Worm (Caenorhabditis elegans) whole organism, young adult: ENCODE measurements around the gene K03H1.11.

Experiments
- B0019.2 ChIP-seq: fragments of 200-800 bp; sonication (Bioruptor generic); conservative IDR thresholded peaks from 2 replicates; pipeline ENCODE4 v1.3.6; 2022; ENCODE audit warnings: missing genetic modification reagents, missing genetic modification characterization, missing compliant biosample characterization
- B0035.1 ChIP-seq: sonication (generic microtip); optimal IDR thresholded peaks from 2 replicates; lab custom pipeline; 2016; ENCODE audit warnings: missing genetic modification characterization, mild to moderate bottlenecking, missing compliant biosample characterization, missing genotype, missing genetic modification reagents
- B0336.3 ChIP-seq: fragments of 200-800 bp; sonication (Bioruptor generic); IDR thresholded peaks from 2 replicates; pipeline ENCODE4 v1.3.6; 2022; ENCODE audit warnings: missing genetic modification characterization, missing compliant biosample characterization
- C17E4.6 ChIP-seq: fragments of 200-800 bp; sonication (Bioruptor generic); IDR thresholded peaks from 2 replicates; pipeline ENCODE4 v1.3.6; 2022; ENCODE audit warnings: missing genetic modification reagents, missing genetic modification characterization, missing compliant biosample characterization
- F10E7.11 ChIP-seq: sonication (generic microtip); optimal IDR thresholded peaks from 2 replicates; lab custom pipeline; 2017; ENCODE audit warnings: mild to moderate bottlenecking, missing genetic modification characterization, moderate library complexity, missing compliant biosample characterization
- F33H1.4 ChIP-seq: fragments of 200-800 bp; sonication (Bioruptor generic); IDR thresholded peaks from 2 replicates; pipeline ENCODE4 v1.3.6; 2022; ENCODE audit warnings: missing genetic modification reagents, missing genetic modification characterization, missing compliant biosample characterization
- F39B2.1 ChIP-seq: fragments of 200-800 bp; sonication (Bioruptor generic); IDR thresholded peaks from 2 replicates; pipeline ENCODE4 v1.3.6; 2022; ENCODE audit warnings: missing genetic modification reagents, missing genetic modification characterization, missing compliant biosample characterization
- K12H6.12 ChIP-seq: fragments of 200-800 bp; sonication (Bioruptor generic); optimal IDR thresholded peaks from 2 replicates; lab custom pipeline; 2018; ENCODE audit warnings: mild to moderate bottlenecking, missing genetic modification characterization, missing compliant biosample characterization
- ama-1 ChIP-seq, 3 experiments: fragments of 150-350 bp in 1 of 3; sonication (generic microtip) in 2 of 3; optimal IDR thresholded peaks; 2 replicates each; lab custom pipeline; 2014 to 2018; ENCODE audit warnings: missing biosample characterization in 2 of 3, missing genetic modification characterization in 2 of 3, missing genetic modification reagents in 2 of 3
- aptf-2 ChIP-seq: fragments of 200-800 bp; sonication (Bioruptor generic); conservative IDR thresholded peaks from 2 replicates; pipeline ENCODE4 v1.3.6; 2022; ENCODE audit warnings: missing genetic modification reagents, missing genetic modification characterization, missing compliant biosample characterization
- cebp-1 ChIP-seq, 2 experiments: fragments of 200-800 bp in 1 of 2; sonication (Bioruptor generic) in 1 of 2; sonication (generic microtip) in 1 of 2; IDR thresholded peaks in 1 of 2; optimal IDR thresholded peaks in 1 of 2; 2 replicates each; pipeline versions ENCODE4 v1.3.6 to Lab custom; 2017 to 2022; ENCODE audit warnings: missing compliant biosample characterization in 2 of 2, missing genetic modification characterization in 2 of 2, mild to moderate bottlenecking in 1 of 2, missing genetic modification reagents in 1 of 2, moderate library complexity in 1 of 2
- ceh-27 ChIP-seq: fragments of 200-800 bp; sonication (Bioruptor generic); optimal IDR thresholded peaks from 2 replicates; lab custom pipeline; 2018; ENCODE audit warnings: mild to moderate bottlenecking, missing genetic modification characterization, moderate library complexity, missing compliant biosample characterization
- ceh-91 ChIP-seq: fragments of 200-800 bp; sonication (Bioruptor generic); IDR thresholded peaks from 2 replicates; pipeline ENCODE4 v1.3.6; 2022; ENCODE audit warnings: missing genetic modification reagents, missing genetic modification characterization, missing compliant biosample characterization
- dox-1 ChIP-seq: fragments of 200-800 bp; sonication (Bioruptor generic); IDR thresholded peaks from 2 replicates; pipeline ENCODE4 v1.3.6; 2022; ENCODE audit warnings: missing genetic modification reagents, missing genetic modification characterization, missing compliant biosample characterization
- dpl-1 ChIP-seq: fragments of 150-350 bp; optimal IDR thresholded peaks from 2 replicates; lab custom pipeline; 2014; ENCODE audit warnings: missing biosample characterization, missing genetic modification reagents, missing genetic modification characterization
- efl-1 ChIP-seq: fragments of 150-350 bp; optimal IDR thresholded peaks from 2 replicates; lab custom pipeline; 2014; ENCODE audit warnings: missing biosample characterization, missing genetic modification reagents, missing genetic modification characterization
- egl-44 ChIP-seq: fragments of 200-800 bp; sonication (Bioruptor generic); IDR thresholded peaks from 2 replicates; pipeline ENCODE4 v1.3.6; 2022; ENCODE audit warnings: missing genetic modification reagents, missing genetic modification characterization, missing compliant biosample characterization
- hlh-26 ChIP-seq: fragments of 200-800 bp; sonication (Bioruptor generic); conservative IDR thresholded peaks from 2 replicates; pipeline ENCODE4 v1.3.6; 2022; ENCODE audit warnings: missing genetic modification reagents, missing genetic modification characterization, missing compliant biosample characterization
- hrde-1 ChIP-seq: sonication (generic microtip); optimal IDR thresholded peaks from 2 replicates; lab custom pipeline; 2016; ENCODE audit warnings: missing genetic modification characterization, mild to moderate bottlenecking, missing compliant biosample characterization, moderate library complexity, missing genotype, missing genetic modification reagents, borderline replicate concordance
- hsf-1 ChIP-seq: fragments of 200-800 bp; sonication (Bioruptor generic); IDR thresholded peaks from 2 replicates; pipeline ENCODE4 v1.3.6; 2022; ENCODE audit warnings: missing genetic modification reagents, missing genetic modification characterization, missing compliant biosample characterization
- let-607 ChIP-seq, 2 experiments: fragments of 200-800 bp in 1 of 2; sonication (Bioruptor generic) in 1 of 2; sonication (generic microtip) in 1 of 2; optimal IDR thresholded peaks; 2 replicates each; lab custom pipeline; 2016 to 2018; ENCODE audit warnings: mild to moderate bottlenecking in 2 of 2, missing compliant biosample characterization in 2 of 2, missing genetic modification characterization in 2 of 2, moderate library complexity in 2 of 2, missing genotype in 1 of 2
- lin-35 ChIP-seq, 3 experiments: fragments of 150-350 bp in 2 of 3; sonication (generic microtip) in 1 of 3; optimal IDR thresholded peaks; 2 replicates each; lab custom pipeline; 2014 to 2018; ENCODE audit warnings: missing biosample characterization in 3 of 3, missing genetic modification characterization in 3 of 3, missing genetic modification reagents in 3 of 3
- lin-40 ChIP-seq: sonication (generic microtip); optimal IDR thresholded peaks from 2 replicates; lab custom pipeline; 2016; ENCODE audit warnings: missing genetic modification characterization, mild to moderate bottlenecking, missing compliant biosample characterization, missing genotype, missing genetic modification reagents
- lsy-27 ChIP-seq: sonication (generic microtip); optimal IDR thresholded peaks from 2 replicates; lab custom pipeline; 2017; ENCODE audit warnings: missing genetic modification characterization, mild to moderate bottlenecking, missing compliant biosample characterization, antibody characterized with exemption, missing genotype, borderline replicate concordance; ENCODE audit not compliant: insufficient read depth
- madf-10 ChIP-seq: sonication (generic microtip); optimal IDR thresholded peaks from 2 replicates; lab custom pipeline; 2016; ENCODE audit warnings: mild to moderate bottlenecking, missing genetic modification characterization, missing compliant biosample characterization
- madf-6 ChIP-seq: fragments of 200-800 bp; sonication (Bioruptor generic); IDR thresholded peaks from 2 replicates; pipeline ENCODE4 v1.3.6; 2022; ENCODE audit warnings: missing genetic modification reagents, missing genetic modification characterization, missing compliant biosample characterization
- mes-4 ChIP-seq: sonication (generic microtip); optimal IDR thresholded peaks from 2 replicates; lab custom pipeline; 2016; ENCODE audit warnings: missing genotype, missing genetic modification characterization, missing compliant biosample characterization
- nhr-179 ChIP-seq: sonication (generic microtip); optimal IDR thresholded peaks from 2 replicates; lab custom pipeline; 2016; ENCODE audit warnings: mild to moderate bottlenecking, missing genetic modification characterization, missing compliant biosample characterization
- nhr-80 ChIP-seq: sonication (generic microtip); optimal IDR thresholded peaks from 2 replicates; lab custom pipeline; 2016; ENCODE audit warnings: missing genetic modification characterization, missing compliant biosample characterization
- pbrm-1 ChIP-seq: fragments of 200-800 bp; sonication (Bioruptor generic); IDR thresholded peaks from 2 replicates; pipeline ENCODE4 v1.3.6; 2022; ENCODE audit warnings: missing genetic modification reagents, missing genetic modification characterization, missing compliant biosample characterization
- rcor-1 ChIP-seq: fragments of 200-800 bp; sonication (Bioruptor generic); IDR thresholded peaks from 2 replicates; pipeline ENCODE4 v1.3.6; 2022; ENCODE audit warnings: missing genetic modification reagents, missing genetic modification characterization, missing compliant biosample characterization
- snpc-3.4 ChIP-seq: sonication (generic microtip); optimal IDR thresholded peaks from 2 replicates; lab custom pipeline; 2017; ENCODE audit warnings: missing genetic modification characterization, mild to moderate bottlenecking, missing compliant biosample characterization, antibody characterized with exemption, moderate library complexity, missing genotype, missing genetic modification reagents
- snpc-4 ChIP-seq, 5 experiments: fragments of 150-350 bp in 1 of 5; sonication (generic microtip) in 4 of 5; optimal IDR thresholded peaks; 2 replicates each; lab custom pipeline; 2014 to 2018; ENCODE audit warnings: missing genetic modification characterization in 5 of 5, missing biosample characterization in 3 of 5, antibody characterized with exemption in 2 of 5, mild to moderate bottlenecking in 2 of 5, missing compliant biosample characterization in 2 of 5, missing genotype in 2 of 5, moderate library complexity in 2 of 5, missing genetic modification reagents in 1 of 5
- somi-1 ChIP-seq: fragments of 200-800 bp; sonication (Bioruptor generic); optimal IDR thresholded peaks from 2 replicates; lab custom pipeline; 2018; ENCODE audit warnings: mild to moderate bottlenecking, missing genetic modification characterization, missing compliant biosample characterization
- sptf-2 ChIP-seq: fragments of 200-800 bp; sonication (Bioruptor generic); optimal IDR thresholded peaks from 2 replicates; lab custom pipeline; 2018; ENCODE audit warnings: mild to moderate bottlenecking, missing genetic modification characterization, missing compliant biosample characterization
- tbp1 ChIP-seq: fragments of 200-800 bp; sonication (Bioruptor generic); optimal IDR thresholded peaks from 2 replicates; lab custom pipeline; 2018; ENCODE audit warnings: mild to moderate bottlenecking, missing genetic modification characterization, missing compliant biosample characterization
- zim-3 ChIP-seq: sonication (generic microtip); optimal IDR thresholded peaks from 2 replicates; lab custom pipeline; 2017; ENCODE audit warnings: mild to moderate bottlenecking, missing genetic modification characterization, moderate library complexity, missing compliant biosample characterization
- ztf-18 ChIP-seq: sonication (generic microtip); optimal IDR thresholded peaks from 2 replicates; lab custom pipeline; 2016; ENCODE audit warnings: missing genotype, mild to moderate bottlenecking, missing genetic modification characterization, missing compliant biosample characterization

The K03H1.11 gene

ce11 chrIII:9926650-9927049 is 25.1 kb downstream of the K03H1.11 start, which contains the start of gene ttr-3:
ttr-3 (minus strand) TSS chrIII:9926750.
- TF ChIP-seq zim-3 (tag; lab: Kevin White, UChicago) (no peak), sptf-2 (no peak), ceh-91 (GFP tag; lab: Robert Waterston, UW) (no peak), ceh-27 (no peak), lin-40 (tag; lab: Kevin White, UChicago) (no peak), dpl-1 (no peak), hsf-1 (GFP tag; lab: Robert Waterston, UW) (no peak), ama-1 (optimal IDR thresholded peaks at IDR 0.05; lab: Kevin White, UChicago) (no peak), ama-1 (GFP tag; optimal IDR thresholded peaks at IDR 0.05; lab: Kevin White, UChicago) (no peak), aptf-2 (GFP tag; lab: Robert Waterston, UW) (no peak), K12H6.12 (tag; lab: Kevin White, UChicago) (no peak), F33H1.4 (no peak)
- TF ChIP-seq, all 124 proteins: peak for 0

ce11 chrIII:9922874-9923273 is 28.9 kb downstream of the K03H1.11 start, which contains the start of gene cbp-2:
cbp-2 (plus strand) TSS chrIII:9923174.
- no peak for TF ChIP-seq ztf-18 (tag; lab: Kevin White, UChicago)
- TF ChIP-seq C17E4.6 (GFP tag; lab: Robert Waterston, UW): no peak
- no peak for TF ChIP-seq hrde-1 (tag; lab: Kevin White, UChicago)
- TF ChIP-seq snpc-4 (GFP tag; optimal IDR thresholded peaks at IDR 0.05; lab: Kevin White, UChicago): no peak
- no peak for TF ChIP-seq snpc-4 (tag; optimal IDR thresholded peaks at IDR 0.05; lab: Kevin White, UChicago)
- no peak for TF ChIP-seq rcor-1 (GFP tag; lab: Robert Waterston, UW)
- no peak for TF ChIP-seq dpl-1
- no peak for TF ChIP-seq dox-1
- no peak for TF ChIP-seq madf-6
- TF ChIP-seq F10E7.11 (tag; lab: Kevin White, UChicago): no peak
- TF ChIP-seq efl-1 (GFP tag; lab: Kevin White, UChicago): no peak
- no peak for TF ChIP-seq aptf-2 (GFP tag; lab: Robert Waterston, UW)
- no peak for TF ChIP-seq let-607 (tag; optimal IDR thresholded peaks at IDR 0.05; lab: Kevin White, UChicago)
- no peak for TF ChIP-seq lin-40 (tag; lab: Kevin White, UChicago)
- TF ChIP-seq hsf-1 (GFP tag; lab: Robert Waterston, UW): no peak
- no peak for TF ChIP-seq lin-35 (GFP tag; optimal IDR thresholded peaks at IDR 0.05; lab: Kevin White, UChicago)
- no peak for TF ChIP-seq pbrm-1 (GFP tag; lab: Robert Waterston, UW)
- TF ChIP-seq snpc-3.4 (tag; lab: Kevin White, UChicago): no peak
- TF ChIP-seq cebp-1 (GFP tag; IDR thresholded peaks at IDR 0.05; lab: Robert Waterston, UW): no peak
- TF ChIP-seq cebp-1 (tag; optimal IDR thresholded peaks at IDR 0.05; lab: Kevin White, UChicago): no peak
- no peak for TF ChIP-seq B0035.1
- TF ChIP-seq nhr-179 (tag; lab: Kevin White, UChicago): no peak

DNA sequence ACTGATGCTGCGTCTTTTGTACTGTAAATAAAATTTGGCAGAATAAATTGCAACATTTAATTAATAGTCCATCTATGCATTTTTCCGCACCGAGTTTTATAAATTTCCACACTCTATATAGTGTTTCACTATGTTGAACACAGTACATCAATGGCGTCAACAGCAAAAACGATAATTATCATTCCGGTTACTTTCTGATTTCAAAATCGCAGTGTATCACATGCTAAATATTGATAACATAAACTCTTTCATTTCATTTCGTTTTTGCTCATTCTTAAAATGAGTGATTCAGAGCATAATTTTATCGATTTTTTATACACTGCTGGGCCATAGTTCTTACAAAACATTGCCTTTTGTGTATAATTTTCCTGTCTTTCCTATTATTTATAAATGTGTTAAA is 29.5 kb downstream of the K03H1.11 start:
- no peak for TF ChIP-seq nhr-179 (tag; lab: Kevin White, UChicago)
- peak; percentile 57 for TF ChIP-seq nhr-80
- no peak for TF ChIP-seq cebp-1 (GFP tag; IDR thresholded peaks at IDR 0.05; lab: Robert Waterston, UW)
- peak; percentile 50 for TF ChIP-seq cebp-1 (tag; optimal IDR thresholded peaks at IDR 0.05; lab: Kevin White, UChicago)

DNA sequence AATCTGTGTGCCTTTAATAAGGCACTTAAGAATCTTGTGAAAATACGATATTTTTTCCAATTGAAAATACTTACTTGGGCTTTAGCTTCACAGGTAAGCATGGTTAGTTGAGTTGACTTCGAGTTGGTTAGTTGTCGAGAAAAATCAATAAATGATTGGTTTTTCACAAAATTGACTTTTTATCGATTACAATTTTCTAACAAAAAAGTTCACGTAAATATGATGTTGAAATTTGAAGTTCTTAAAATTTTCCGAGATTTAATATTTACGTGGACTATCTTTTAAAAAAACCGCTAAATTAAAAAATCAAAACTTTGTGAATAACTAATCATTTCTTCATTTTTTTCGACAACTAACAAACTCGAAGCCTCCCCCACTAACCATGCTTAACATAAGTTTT is 31.0 kb downstream of the K03H1.11 start, which contains the start of gene F40F12.3:
Gene F40F12.3, minus strand, starts transcription at position 101 of the 400 bp plus-strand sequence.
- TF ChIP-seq madf-10 (tag; lab: Kevin White, UChicago) (no peak), B0019.2 (GFP tag; lab: Robert Waterston, UW) (no peak), somi-1 (no peak), egl-44 (GFP tag; lab: Robert Waterston, UW) (no peak), F39B2.1 (GFP tag; lab: Robert Waterston, UW) (no peak), B0035.1 (no peak), C17E4.6 (GFP tag; lab: Robert Waterston, UW) (no peak), tbp1 (GFP tag; lab: Kevin White, UChicago) (no peak), pbrm-1 (GFP tag; lab: Robert Waterston, UW) (no peak), B0336.3 (GFP tag; lab: Robert Waterston, UW) (no peak), lsy-27 (tag; lab: Kevin White, UChicago) (no peak), mes-4 (tag; lab: Kevin White, UChicago) (no peak), ceh-27 (no peak), hlh-26 (no peak)
